Fruit fly (Drosophila melanogaster): ENCODE measurements around the gene CG42359.
A peak's percentile ranks its signal among the peaks of the same experiment; 100 is the strongest.

CG42359 gene

DNA sequence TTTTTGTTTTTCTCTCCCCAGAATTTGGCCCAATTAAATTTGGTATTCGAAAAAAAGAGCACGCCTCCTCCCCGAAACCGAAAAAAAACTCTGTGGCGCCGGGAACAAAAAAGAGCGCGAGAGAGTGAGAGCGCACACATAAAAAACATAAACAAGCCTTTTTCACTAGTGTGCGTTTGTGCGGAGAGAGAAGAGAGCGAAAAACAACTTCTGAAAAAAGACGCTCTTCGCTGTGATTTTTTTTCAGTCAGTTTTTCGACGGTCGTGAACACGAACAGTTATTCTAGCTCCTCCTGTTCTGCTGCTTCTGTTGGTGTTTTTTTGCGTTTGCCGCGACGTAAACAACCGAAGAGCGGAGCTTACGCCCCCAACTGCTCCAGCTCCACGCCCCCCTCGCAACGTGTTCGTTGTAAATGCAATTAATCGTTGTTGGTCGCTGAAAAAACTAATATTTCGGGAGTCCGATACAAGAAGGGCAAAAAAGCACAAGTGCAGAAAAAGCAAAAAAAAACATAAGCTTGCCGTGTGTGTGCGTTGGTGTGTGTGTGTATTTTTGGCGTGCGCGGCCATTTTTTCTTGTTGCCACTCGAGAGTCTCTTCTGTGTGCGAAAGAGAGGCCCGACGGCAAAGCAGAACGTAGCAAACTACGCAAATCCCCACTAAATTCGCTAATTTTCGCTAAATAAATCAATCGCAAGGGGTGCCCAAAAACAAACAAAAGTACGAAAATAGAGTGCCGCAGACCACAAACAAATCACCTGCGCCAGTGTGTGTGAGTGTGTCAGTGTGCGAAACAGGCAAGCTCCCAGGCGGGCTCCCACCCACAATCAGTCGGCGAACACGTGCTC is 2.1 kb upstream of the CG42359 start, which contains the start of gene sqz (continued):
- TF ChIP-seq org-1 (GFP tag; optimal IDR thresholded peaks at IDR 0.05) (no peak), HHEX (GFP tag; optimal IDR thresholded peaks at IDR 0.05) (no peak), CG6683 (GFP tag; optimal IDR thresholded peaks at IDR 0.05) (no peak), CG17912 (GFP tag; optimal IDR thresholded peaks at IDR 0.05) (no peak), CG3838 (GFP tag; optimal IDR thresholded peaks at IDR 0.05) (peak; percentile 49), NFAT (GFP tag; IDR thresholded peaks at IDR 0.05) (no peak), Antp (GFP tag; optimal IDR thresholded peaks at IDR 0.05) (no peak), row (GFP tag; IDR thresholded peaks at IDR 0.05) (no peak), Deaf1 (tag; optimal IDR thresholded peaks at IDR 0.05) (peak; percentile 87), CG10267 (tag; optimal IDR thresholded peaks at IDR 0.05) (no peak), CG11398 (GFP tag; optimal IDR thresholded peaks at IDR 0.05) (no peak), luna (GFP tag; optimal IDR thresholded peaks at IDR 0.05) (no peak), CG7556 (GFP tag; optimal IDR thresholded peaks at IDR 0.05) (no peak), Trl (optimal IDR thresholded peaks at IDR 0.05) (peak; percentile 98), Trl (GFP tag; optimal IDR thresholded peaks at IDR 0.05) (peak; percentile 79), Sry-δ (GFP tag; optimal IDR thresholded peaks at IDR 0.05) (no peak), CHES-1-like (GFP tag; optimal IDR thresholded peaks at IDR 0.05) (no peak), Sox100B (GFP tag; optimal IDR thresholded peaks at IDR 0.05) (no peak), cwo (GFP tag; optimal IDR thresholded peaks at IDR 0.05) (no peak), grau (tag; optimal IDR thresholded peaks at IDR 0.05) (peak; percentile 13), slou (GFP tag; optimal IDR thresholded peaks at IDR 0.05) (no peak), insv (GFP tag; optimal IDR thresholded peaks at IDR 0.05) (no peak), h (optimal IDR thresholded peaks at IDR 0.05) (no peak), CG2199 (GFP tag; IDR thresholded peaks at IDR 0.05) (0 out of 3 replicates have a peak, but pooled peaks have one; percentile 21), CG33557 (GFP tag; optimal IDR thresholded peaks at IDR 0.05) (no peak), CG9932 (GFP tag; IDR thresholded peaks at IDR 0.05) (no peak), unpg (GFP tag; optimal IDR thresholded peaks at IDR 0.05) (no peak), CG6175 (GFP tag; IDR thresholded peaks at IDR 0.05) (no peak), CG17328 (GFP tag; IDR thresholded peaks at IDR 0.05) (0 out of 2 replicates have a peak, but pooled peaks have one; percentile 31), CG34376 (GFP tag; optimal IDR thresholded peaks at IDR 0.05) (peak; percentile 26), Dad (GFP tag; optimal IDR thresholded peaks at IDR 0.05) (no peak), CG2889 (GFP tag; IDR thresholded peaks at IDR 0.05) (no peak), E2f1 (GFP tag; IDR thresholded peaks at IDR 0.05) (no peak), CG7839 (tag; optimal IDR thresholded peaks at IDR 0.05) (no peak), en (GFP tag; optimal IDR thresholded peaks at IDR 0.05) (no peak), Gug (GFP tag; IDR thresholded peaks at IDR 0.05) (no peak), zen2 (GFP tag; IDR thresholded peaks at IDR 0.05; ENCODE audit: partially characterized antibody) (0 out of 3 replicates have a peak, but pooled peaks have one; percentile 37), Atf3 (GFP tag; optimal IDR thresholded peaks at IDR 0.05) (no peak), Hmx (GFP tag; optimal IDR thresholded peaks at IDR 0.05) (no peak), CG11696 (GFP tag; IDR thresholded peaks at IDR 0.05) (no peak), pnt (GFP tag; optimal IDR thresholded peaks at IDR 0.05) (no peak), al (GFP tag; IDR thresholded peaks at IDR 0.05) (no peak), CkIIα-i1 (GFP tag; IDR thresholded peaks at IDR 0.05) (no peak), tup (GFP tag; optimal IDR thresholded peaks at IDR 0.05) (no peak), CG12942 (GFP tag; optimal IDR thresholded peaks at IDR 0.05) (no peak), cad (GFP tag; optimal IDR thresholded peaks at IDR 0.05) (no peak), eve (GFP tag; optimal IDR thresholded peaks at IDR 0.05) (no peak), HLH54F (GFP tag; optimal IDR thresholded peaks at IDR 0.05) (no peak), mirr (GFP tag; optimal IDR thresholded peaks at IDR 0.05) (peak; percentile 24), Nf-YC (tag; optimal IDR thresholded peaks at IDR 0.05) (peak; percentile 19), CG18619 (GFP tag; optimal IDR thresholded peaks at IDR 0.05) (no peak)
